Worm (Caenorhabditis elegans) whole organism, L2 larva: ENCODE data around the gene glrx-3.
"Not testable (repeated sequence)": the region's sequence is repeated elsewhere in the genome, so short reads cannot be mapped to it uniquely, and the experiment has no call there.

Experiments
- C34F6.9 ChIP-seq: fragments of 150-350 bp; optimal IDR thresholded peaks from 2 replicates; lab custom pipeline; 2014; ENCODE audit warnings: missing biosample characterization, missing genetic modification characterization
- R02D3.7 ChIP-seq: fragments of 150-350 bp; optimal IDR thresholded peaks from 2 replicates; lab custom pipeline; 2014; ENCODE audit warnings: missing biosample characterization, missing genetic modification characterization
- ZK546.5 ChIP-seq: sonication (generic microtip); optimal IDR thresholded peaks from 2 replicates; lab custom pipeline; 2017; ENCODE audit warnings: missing biosample characterization, missing genetic modification characterization
- blmp-1 ChIP-seq: sonication (generic microtip); optimal IDR thresholded peaks from 2 replicates; lab custom pipeline; 2017; ENCODE audit warnings: missing genetic modification characterization, mild to moderate bottlenecking, missing compliant biosample characterization, antibody characterized with exemption, moderate library complexity; ENCODE audit not compliant: insufficient read depth
- ceh-16 ChIP-seq: fragments of 150-350 bp; optimal IDR thresholded peaks from 2 replicates; lab custom pipeline; 2014; ENCODE audit warnings: missing biosample characterization, missing genetic modification characterization
- ceh-82 ChIP-seq: fragments of 150-350 bp; optimal IDR thresholded peaks from 2 replicates; lab custom pipeline; 2014; ENCODE audit warnings: missing biosample characterization, missing genetic modification characterization
- dmd-4 ChIP-seq: sonication (generic microtip); optimal IDR thresholded peaks from 2 replicates; lab custom pipeline; 2017; ENCODE audit warnings: missing biosample characterization, missing genetic modification characterization
- egl-27 ChIP-seq: sonication (generic microtip); optimal IDR thresholded peaks from 3 replicates; lab custom pipeline; 2017; ENCODE audit warnings: missing biosample characterization, missing genetic modification reagents, missing genetic modification characterization
- elt-3 ChIP-seq: sonication (generic microtip); optimal IDR thresholded peaks from 2 replicates; lab custom pipeline; 2017; ENCODE audit warnings: missing biosample characterization, missing genetic modification characterization
- fos-1 ChIP-seq: fragments of 150-350 bp; optimal IDR thresholded peaks from 2 replicates; lab custom pipeline; 2014; ENCODE audit warnings: missing biosample characterization, missing genetic modification characterization
- gmeb-1 ChIP-seq: fragments of 150-350 bp; optimal IDR thresholded peaks from 2 replicates; lab custom pipeline; 2014; ENCODE audit warnings: missing biosample characterization, missing genetic modification characterization
- lin-11 ChIP-seq: fragments of 150-350 bp; sonication (generic microtip); optimal IDR thresholded peaks from 2 replicates; lab custom pipeline; 2014; ENCODE audit warnings: missing biosample characterization, missing genetic modification characterization, inconsistent platforms, mixed read lengths
- lin-13 ChIP-seq: fragments of 150-350 bp; optimal IDR thresholded peaks from 2 replicates; lab custom pipeline; 2014; ENCODE audit warnings: missing biosample characterization, missing genetic modification reagents, missing genetic modification characterization
- lin-39 ChIP-seq: fragments of 150-350 bp; optimal IDR thresholded peaks from 2 replicates; lab custom pipeline; 2014; ENCODE audit warnings: missing biosample characterization, missing genetic modification reagents, missing genetic modification characterization
- lsy-2 ChIP-seq, 2 experiments: fragments of 150-350 bp in 1 of 2; sonication (generic microtip) in 1 of 2; optimal IDR thresholded peaks; 2 replicates each; lab custom pipeline; 2014 to 2017; ENCODE audit warnings: missing biosample characterization in 2 of 2, missing genetic modification characterization in 2 of 2
- mbf-1 ChIP-seq: sonication (generic microtip); optimal IDR thresholded peaks from 2 replicates; lab custom pipeline; 2017; ENCODE audit warnings: missing biosample characterization, missing genetic modification characterization
- nhr-11 ChIP-seq: fragments of 150-350 bp; optimal IDR thresholded peaks from 2 replicates; lab custom pipeline; 2014; ENCODE audit warnings: missing biosample characterization, missing genetic modification characterization
- nhr-12 ChIP-seq: fragments of 150-350 bp; optimal IDR thresholded peaks from 2 replicates; lab custom pipeline; 2014; ENCODE audit warnings: missing biosample characterization, missing genetic modification characterization
- nhr-129 ChIP-seq: fragments of 150-350 bp; optimal IDR thresholded peaks from 2 replicates; lab custom pipeline; 2014; ENCODE audit warnings: missing biosample characterization, missing genetic modification characterization
- nhr-21 ChIP-seq: fragments of 150-350 bp; optimal IDR thresholded peaks from 2 replicates; lab custom pipeline; 2014; ENCODE audit warnings: missing biosample characterization, missing genetic modification characterization
- nhr-23 ChIP-seq: fragments of 150-350 bp; optimal IDR thresholded peaks from 2 replicates; lab custom pipeline; 2014; ENCODE audit warnings: missing biosample characterization, missing genetic modification reagents, missing genetic modification characterization
- nhr-237 ChIP-seq: fragments of 150-350 bp; optimal IDR thresholded peaks from 2 replicates; lab custom pipeline; 2014; ENCODE audit warnings: missing biosample characterization, missing genetic modification characterization
- nhr-6 ChIP-seq: fragments of 150-350 bp; optimal IDR thresholded peaks from 2 replicates; lab custom pipeline; 2014; ENCODE audit warnings: missing biosample characterization, missing genetic modification characterization
- nhr-77 ChIP-seq: fragments of 150-350 bp; optimal IDR thresholded peaks from 2 replicates; lab custom pipeline; 2014; ENCODE audit warnings: missing biosample characterization, missing genetic modification characterization
- peb-1 ChIP-seq: fragments of 150-350 bp; optimal IDR thresholded peaks from 2 replicates; lab custom pipeline; 2014; ENCODE audit warnings: missing biosample characterization, missing genetic modification characterization
- sem-4 ChIP-seq: fragments of 150-350 bp; optimal IDR thresholded peaks from 2 replicates; lab custom pipeline; 2014; ENCODE audit warnings: missing biosample characterization, missing genetic modification reagents, missing genetic modification characterization
- sma-3 ChIP-seq: sonication (generic microtip); optimal IDR thresholded peaks from 2 replicates; lab custom pipeline; 2016; ENCODE audit warnings: missing genetic modification reagents, missing genetic modification characterization, missing compliant biosample characterization
- sma-9 ChIP-seq, 2 experiments: fragments of 150-350 bp in 1 of 2; sonication (generic microtip) in 1 of 2; optimal IDR thresholded peaks; 2 replicates each; lab custom pipeline; 2014 to 2016; ENCODE audit warnings: missing genetic modification characterization in 2 of 2, mild to moderate bottlenecking in 1 of 2, missing biosample characterization in 1 of 2, missing compliant biosample characterization in 1 of 2, missing genetic modification reagents in 1 of 2, moderate library complexity in 1 of 2
- snpc-4 ChIP-seq: fragments of 150-350 bp; optimal IDR thresholded peaks from 2 replicates; lab custom pipeline; 2014; ENCODE audit warnings: missing biosample characterization, missing genetic modification characterization
- unc-39 ChIP-seq: fragments of 150-350 bp; optimal IDR thresholded peaks from 2 replicates; lab custom pipeline; 2014; ENCODE audit warnings: missing biosample characterization, missing genetic modification characterization
- unc-55 ChIP-seq: fragments of 150-350 bp; sonication (generic microtip); optimal IDR thresholded peaks from 3 replicates; lab custom pipeline; 2014; ENCODE audit warnings: missing biosample characterization, missing genetic modification reagents, missing genetic modification characterization
- unc-62 ChIP-seq: fragments of 150-350 bp; optimal IDR thresholded peaks from 2 replicates; lab custom pipeline; 2014; ENCODE audit warnings: missing biosample characterization, missing genetic modification reagents, missing genetic modification characterization
- ztf-1 ChIP-seq: fragments of 200-800 bp; sonication (Bioruptor generic); conservative IDR thresholded peaks from 2 replicates; pipeline ENCODE4 v1.3.6; 2022; ENCODE audit warnings: missing genetic modification characterization, missing compliant biosample characterization

glrx-3 gene

ce11 chrV:4346325-4346724 is 5.2 kb upstream of the glrx-3 start, which contains the start of gene hpo-18:
Gene hpo-18 (minus strand): TSS chrV:4346425.
- TF ChIP-seq mbf-1 (tag; lab: Kevin White, UChicago) = no peak
- TF ChIP-seq ceh-82 (tag; lab: Kevin White, UChicago) = no peak
- TF ChIP-seq sma-3 (GFP tag; lab: Kevin White, UChicago) = no peak
- no peak for TF ChIP-seq nhr-77 (tag; lab: Kevin White, UChicago)
- TF ChIP-seq blmp-1 (tag; lab: Kevin White, UChicago) = no peak
- no peak for TF ChIP-seq unc-39 (tag; lab: Kevin White, UChicago)
- no peak for TF ChIP-seq nhr-12
- no peak for TF ChIP-seq nhr-6 (tag; lab: Kevin White, UChicago)
- TF ChIP-seq nhr-11 (tag; lab: Kevin White, UChicago) = no peak
- TF ChIP-seq nhr-23 (tag; lab: Kevin White, UChicago) = no peak
- TF ChIP-seq R02D3.7 = no peak
- TF ChIP-seq egl-27 (tag; lab: Kevin White, UChicago) = no peak
- TF ChIP-seq nhr-129 (tag; lab: Kevin White, UChicago) = no peak
- no peak for TF ChIP-seq dmd-4 (tag; lab: Kevin White, UChicago)
- TF ChIP-seq lin-39 (tag; lab: Kevin White, UChicago) = no peak
- TF ChIP-seq nhr-21 (tag; lab: Kevin White, UChicago) = no peak

ce11 chrV:4345714-4346113 is 4.6 kb upstream of the glrx-3 start, which contains the start of gene figl-1:
Gene figl-1 (minus strand): TSS chrV:4345999.
- TF ChIP-seq sma-3 (GFP tag; lab: Kevin White, UChicago) = peak; percentile 5
- no peak for TF ChIP-seq fos-1 (tag; lab: Kevin White, UChicago)

- no peak for TF ChIP-seq peb-1 (tag; lab: Kevin White, UChicago)
- no peak for TF ChIP-seq ZK546.5 (tag; lab: Kevin White, UChicago)
- TF ChIP-seq elt-3 = no peak
- no peak for TF ChIP-seq ztf-1
- TF ChIP-seq nhr-237 = no peak
- TF ChIP-seq nhr-11 (tag; lab: Kevin White, UChicago) = no peak
- TF ChIP-seq C34F6.9 (tag; lab: Kevin White, UChicago) = no peak
Observed at ce11 chrV:4341736-4342135, 628 bp upstream of the glrx-3 start.

- TF ChIP-seq gmeb-1 (tag; lab: Kevin White, UChicago) = peak; percentile 71
- TF ChIP-seq unc-55 (GFP tag; lab: Kevin White, UChicago) = peak; percentile 15
- TF ChIP-seq sma-9 (GFP tag; optimal IDR thresholded peaks at IDR 0.05; lab: Kevin White, UChicago) = no peak
- TF ChIP-seq sma-9 (tag; optimal IDR thresholded peaks at IDR 0.05; lab: Kevin White, UChicago) = no peak
- TF ChIP-seq, all 48 proteins: peak for 2
Observed at ce11 chrV:4339479-4339878, 1.6 kb downstream of the glrx-3 start.

ce11 chrV:4336462-4336861 is 4.6 kb downstream of the glrx-3 start, which contains the start of gene irld-1:
Gene irld-1 (plus strand): TSS chrV:4336762.
- TF ChIP-seq snpc-4 (tag; lab: Kevin White, UChicago); sem-4; nhr-129 (tag; lab: Kevin White, UChicago): not testable (repeated sequence)

ce11 chrV:4332450-4332849 is 8.7 kb downstream of the glrx-3 start, which contains the start of gene oac-12:
Gene oac-12 (minus strand): TSS chrV:4332550.
- TF ChIP-seq nhr-77 (tag; lab: Kevin White, UChicago) (no peak), nhr-12 (no peak), dmd-4 (tag; lab: Kevin White, UChicago) (no peak), unc-62 (no peak), lin-13 (GFP tag; lab: Kevin White, UChicago) (no peak), nhr-23 (tag; lab: Kevin White, UChicago) (no peak), ceh-16 (tag; lab: Kevin White, UChicago) (no peak), fos-1 (tag; lab: Kevin White, UChicago) (no peak), ceh-82 (tag; lab: Kevin White, UChicago) (no peak), lin-11 (tag; lab: Kevin White, UChicago) (no peak), nhr-129 (tag; lab: Kevin White, UChicago) (no peak), lsy-2 (tag; optimal IDR thresholded peaks at IDR 0.05; lab: Kevin White, UChicago) (no peak), unc-55 (GFP tag; lab: Kevin White, UChicago) (no peak), nhr-6 (tag; lab: Kevin White, UChicago) (no peak)
